Fruit fly (Drosophila melanogaster) whole organism, wandering third instar larva: ENCODE measurements around the gene CG14445.

Source experiments
- Abd-B ChIP-seq: fragments of >200 bp; optimal IDR thresholded peaks from 2 replicates; lab custom pipeline; 2017; ENCODE audit warnings: missing biosample characterization, missing genetic modification characterization
- N ChIP-seq: fragments of >200 bp; optimal IDR thresholded peaks from 2 replicates; lab custom pipeline; 2018; ENCODE audit warnings: missing biosample characterization, missing external identifiers, missing genetic modification characterization
- Sp1 ChIP-seq: fragments of 200-800 bp; sonication (Bioruptor generic); optimal IDR thresholded peaks from 3 replicates; lab custom pipeline; 2019; ENCODE audit warnings: missing biosample characterization, mild to moderate bottlenecking, missing genetic modification characterization, moderate library complexity
- dsf ChIP-seq: sonication (Bioruptor generic); optimal IDR thresholded peaks from 2 replicates; lab custom pipeline; 2016; ENCODE audit warnings: missing biosample characterization, missing genetic modification characterization, borderline replicate concordance
- foxo ChIP-seq, 2 experiments: fragments of 200-800 bp; sonication (Bioruptor generic); optimal IDR thresholded peaks; 2 replicates in 1 of 2; 3 replicates in 1 of 2; lab custom pipeline; 2016 to 2017; ENCODE audit warnings: missing biosample characterization in 2 of 2, missing genetic modification characterization in 2 of 2

DNA sequence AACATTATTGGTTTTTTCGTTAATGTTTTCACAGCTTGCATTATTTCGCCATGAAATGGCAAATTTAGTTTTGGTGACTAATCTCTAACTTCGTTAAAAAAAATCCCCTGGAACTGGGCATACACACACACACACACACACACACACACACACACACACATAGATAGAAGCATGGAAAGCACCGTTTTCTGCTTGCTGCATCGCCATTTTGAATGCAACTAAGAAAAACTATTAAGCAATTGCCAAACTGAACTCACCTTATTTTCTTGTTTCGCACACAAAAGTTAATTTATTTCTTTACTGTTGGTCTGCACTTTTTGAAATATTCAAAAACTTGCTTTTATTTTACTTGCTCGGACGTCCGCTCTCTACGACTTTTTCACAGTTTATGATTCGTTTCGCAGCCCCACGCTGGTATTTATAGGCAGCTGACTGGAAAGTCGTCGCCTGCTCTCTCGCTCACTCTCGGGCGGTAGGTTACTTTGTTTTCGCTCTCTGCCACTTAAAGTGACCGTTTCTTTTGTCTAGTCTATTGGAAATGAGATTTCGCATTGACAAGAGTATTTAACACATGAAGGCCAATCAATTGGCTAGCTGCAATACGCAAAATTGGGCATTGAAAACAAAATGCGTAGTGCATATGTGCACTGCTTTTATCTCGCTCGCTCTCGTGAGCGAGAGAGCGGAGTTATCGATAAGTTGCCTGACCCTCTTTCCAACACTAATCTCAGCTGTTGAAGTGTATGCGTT, 41.9 kb downstream of the CG14445 start:
- TF ChIP-seq Abd-B (GFP tag; lab: Kevin White, UChicago) (no peak), Sp1 (GFP tag; lab: Kevin White, UChicago) (peak; percentile 54), foxo (GFP tag; optimal IDR thresholded peaks at IDR 0.05; lab: Kevin White, UChicago) (peak in 1 of 2 experiments; percentile 24), dsf (no peak), N (GFP tag; lab: Kevin White, UChicago) (no peak)
